Worm (Caenorhabditis elegans): Measurements from ENCODE around the gene F40G12.7.

The F40G12.7 gene

DNA sequence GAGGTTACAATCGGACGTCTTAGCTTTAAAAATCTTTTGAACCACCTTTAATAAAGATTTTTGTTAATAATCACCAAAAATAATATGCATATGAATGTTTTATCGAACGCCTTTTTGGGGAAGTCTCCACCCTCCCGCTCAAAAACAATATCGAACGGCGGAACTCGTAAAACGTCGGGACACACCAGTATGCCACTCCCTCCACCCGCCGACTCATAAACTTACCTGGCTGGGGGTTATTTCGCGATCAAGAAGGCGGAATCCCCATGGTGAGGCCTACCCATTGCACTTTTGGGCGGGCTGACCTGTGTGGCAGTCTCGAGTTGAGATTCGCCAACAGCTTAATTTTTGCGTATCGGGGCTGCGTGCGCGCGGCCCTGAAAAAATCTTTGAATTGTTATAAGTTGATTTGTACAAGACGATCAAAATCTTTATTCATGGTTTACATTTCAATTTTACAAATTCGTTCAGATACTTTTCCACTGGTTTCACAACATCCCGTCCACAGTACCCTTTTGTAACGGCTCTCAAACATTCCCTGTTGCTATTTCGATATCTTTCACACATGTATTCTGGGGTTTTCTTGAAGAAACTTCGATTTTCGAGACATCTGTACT is 6.9 kb upstream of the F40G12.7 start:
- peak; percentile 59 for TF ChIP-seq snpc-1.3 (tag; optimal IDR thresholded peaks at IDR 0.05; ENCODE audit: insufficient read depth)
- TF ChIP-seq tlf-1 (GFP tag; optimal IDR thresholded peaks at IDR 0.05) = no peak
- TF ChIP-seq lin-26 (GFP tag; IDR thresholded peaks at IDR 0.05) = 0 out of 2 replicates have a peak, but pooled peaks have one; percentile 38
- peak; percentile 26 for TF ChIP-seq sptf-2 (GFP tag; optimal IDR thresholded peaks at IDR 0.05)
- no peak for TF ChIP-seq T07F8.4 (tag; optimal IDR thresholded peaks at IDR 0.05)
- peak; percentile 92 for TF ChIP-seq snpc-1.1 (tag; optimal IDR thresholded peaks at IDR 0.05; ENCODE audit: insufficient read depth)
- TF ChIP-seq tbp1 (GFP tag; optimal IDR thresholded peaks at IDR 0.05) = peak; percentile 23
- no peak for TF ChIP-seq C06A6.2 (GFP tag; conservative IDR thresholded peaks at IDR 0.05)
- peak; percentile 90 for TF ChIP-seq him-1 (tag; optimal IDR thresholded peaks at IDR 0.05)
- TF ChIP-seq hrde-1 (tag; optimal IDR thresholded peaks at IDR 0.05; ENCODE audit: borderline replicate concordance) = peak; percentile 30
- peak; percentile 81 for TF ChIP-seq D2030.7 (GFP tag; IDR thresholded peaks at IDR 0.05)
- TF ChIP-seq nhr-179 (tag; optimal IDR thresholded peaks at IDR 0.05) = no peak
- TF ChIP-seq tbx-9 (tag; optimal IDR thresholded peaks at IDR 0.05; ENCODE audit: borderline replicate concordance) = no peak
- peak; percentile 59; the same call in 1 of the 2 replicates for TF ChIP-seq hsf-1 (GFP tag; IDR thresholded peaks at IDR 0.05)
- peak; percentile 92 for TF ChIP-seq snpc-4 (GFP tag; optimal IDR thresholded peaks at IDR 0.05)
- TF ChIP-seq snpc-4 (tag; optimal IDR thresholded peaks at IDR 0.05) = peak; percentile 82 to 96 (median 93)
- TF ChIP-seq nhr-27 (tag; optimal IDR thresholded peaks at IDR 0.05) = no peak
- TF ChIP-seq hmg-1.2 (GFP tag; IDR thresholded peaks at IDR 0.05) = peak; percentile 59; the same call in 1 of the 2 replicates
- peak; percentile 76 for TF ChIP-seq rcor-1 (GFP tag; IDR thresholded peaks at IDR 0.05)
- peak; percentile 72 for TF ChIP-seq madf-6 (GFP tag; IDR thresholded peaks at IDR 0.05)
- peak; percentile 47; the same call in 1 of the 2 replicates for TF ChIP-seq ceh-100 (GFP tag; IDR thresholded peaks at IDR 0.05)
- peak; percentile 38; the same call in 1 of the 2 replicates for TF ChIP-seq F33H1.4 (GFP tag; IDR thresholded peaks at IDR 0.05)
- TF ChIP-seq madf-8 (GFP tag; conservative IDR thresholded peaks at IDR 0.05) = 0 out of 2 replicates have a peak, but pooled peaks have one; percentile 15
- peak; percentile 4 for TF ChIP-seq die-1 (tag; optimal IDR thresholded peaks at IDR 0.05)
- peak; percentile 23 for TF ChIP-seq F49E8.2 (tag; optimal IDR thresholded peaks at IDR 0.05; ENCODE audit: insufficient read depth)
- TF ChIP-seq attf-6 (GFP tag; IDR thresholded peaks at IDR 0.05) = peak; percentile 73
- peak; percentile 48 for TF ChIP-seq lsl-1 (GFP tag; optimal IDR thresholded peaks at IDR 0.05)
- no peak for TF ChIP-seq mxl-1 (tag; optimal IDR thresholded peaks at IDR 0.05)
- peak; percentile 11 for TF ChIP-seq xnd-1 (tag; optimal IDR thresholded peaks at IDR 0.05)
- peak; percentile 29; the same call in 1 of the 2 replicates for TF ChIP-seq pbrm-1 (GFP tag; IDR thresholded peaks at IDR 0.05)
- 0 out of 2 replicates have a peak, but pooled peaks have one; percentile 5 for TF ChIP-seq ztf-28 (GFP tag; IDR thresholded peaks at IDR 0.05)
- no peak for TF ChIP-seq nhr-80 (tag; optimal IDR thresholded peaks at IDR 0.05)
- 0 out of 2 replicates have a peak, but pooled peaks have one; percentile 31 for TF ChIP-seq aptf-2 (GFP tag; conservative IDR thresholded peaks at IDR 0.05)
- no peak for TF ChIP-seq athp-1 (tag; optimal IDR thresholded peaks at IDR 0.05)
- TF ChIP-seq lin-54 (GFP tag; optimal IDR thresholded peaks at IDR 0.05) = no peak
- TF ChIP-seq snpc-3.4 (tag; optimal IDR thresholded peaks at IDR 0.05) = peak; percentile 79
- TF ChIP-seq pha-4 (tag; optimal IDR thresholded peaks at IDR 0.05) = no peak

- TF ChIP-seq bed-2 (GFP tag; IDR thresholded peaks at IDR 0.05) (no peak), madf-10 (tag; optimal IDR thresholded peaks at IDR 0.05) (no peak), rcor-1 (GFP tag; IDR thresholded peaks at IDR 0.05) (no peak), mel-28 (tag; optimal IDR thresholded peaks at IDR 0.05; ENCODE audit: borderline replicate concordance) (no peak), lin-35 (GFP tag; optimal IDR thresholded peaks at IDR 0.05) (no peak), xnd-1 (tag; optimal IDR thresholded peaks at IDR 0.05) (no peak), lag-1 (GFP tag; IDR thresholded peaks at IDR 0.05) (no peak), nhr-80 (tag; optimal IDR thresholded peaks at IDR 0.05) (no peak), Y67H2A.10 (GFP tag; conservative IDR thresholded peaks at IDR 0.05) (no peak), ets-4 (GFP tag; optimal IDR thresholded peaks at IDR 0.05) (no peak), K12H6.12 (tag; optimal IDR thresholded peaks at IDR 0.05) (no peak), F22D6.2 (tag; optimal IDR thresholded peaks at IDR 0.05) (no peak), attf-5 (GFP tag; optimal IDR thresholded peaks at IDR 0.05) (no peak), ceh-58 (GFP tag; IDR thresholded peaks at IDR 0.05) (no peak), ceh-100 (GFP tag; IDR thresholded peaks at IDR 0.05) (no peak)
These were observed 5.8 kb upstream of the F40G12.7 start, which contains the start of gene F40G12.4 for ce11 chrV:14268616-14269015. TSS of gene F40G12.4 (minus strand) at chrV:14268716.
